Worm (Caenorhabditis elegans) whole organism, L1 larva: ENCODE measurements around the gene C50F4.8.

ENCODE experiments used
- elt-2 ChIP-seq: sonication (generic microtip); optimal IDR thresholded peaks from 2 replicates; lab custom pipeline; 2016; ENCODE audit warnings: missing genetic modification characterization, mild to moderate bottlenecking, inconsistent platforms, missing compliant biosample characterization, missing genetic modification reagents
- sptf-1 ChIP-seq: fragments of 150-350 bp; optimal IDR thresholded peaks from 2 replicates; lab custom pipeline; 2014; ENCODE audit warnings: missing biosample characterization, missing genetic modification characterization

- TF ChIP-seq elt-2 (tag; lab: Kevin White, UChicago) (peak; percentile 92), sptf-1 (tag; lab: Kevin White, UChicago) (no peak)
Measured at ce11 chrV:9546860-9547269, 28.2 kb upstream of the C50F4.8 start, which contains the start of gene his-37.
